Worm (Caenorhabditis elegans): ENCODE measurements around the gene acd-3.

The acd-3 gene

ce11 chrX:14853712-14854217, 4.7 kb downstream of the acd-3 start, which contains the start of the genes C27C12.1 and C27C12.4 (continued):
- TF ChIP-seq hlh-30 (tag; optimal IDR thresholded peaks at IDR 0.05; ENCODE audit: insufficient read depth) (peak; percentile 86), ceh-20 (GFP tag; IDR thresholded peaks at IDR 0.05) (0 out of 2 replicates have a peak, but pooled peaks have one; percentile 45), ces-1 (GFP tag; optimal IDR thresholded peaks at IDR 0.05) (no peak), ama-1 (optimal IDR thresholded peaks at IDR 0.05) (no peak), ZK546.5 (tag; optimal IDR thresholded peaks at IDR 0.05) (no peak), egl-27 (tag; optimal IDR thresholded peaks at IDR 0.05) (no peak), ztf-7 (tag; optimal IDR thresholded peaks at IDR 0.05) (peak; percentile 57), dmd-8 (GFP tag; IDR thresholded peaks at IDR 0.05) (no peak), hif-1 (tag; optimal IDR thresholded peaks at IDR 0.05) (peak in 1 of 2 experiments; percentile 86), pqm-1 (tag; optimal IDR thresholded peaks at IDR 0.05) (no peak), ceh-44 (GFP tag; IDR thresholded peaks at IDR 0.05) (no peak), F10B5.3 (tag; optimal IDR thresholded peaks at IDR 0.05) (no peak), nhr-6 (tag; optimal IDR thresholded peaks at IDR 0.05) (peak; percentile 76), R02D3.7 (tag; optimal IDR thresholded peaks at IDR 0.05) (no peak), fos-1 (tag; optimal IDR thresholded peaks at IDR 0.05) (no peak), lin-29 (GFP tag; IDR thresholded peaks at IDR 0.05) (no peak), nhr-237 (tag; optimal IDR thresholded peaks at IDR 0.05) (no peak), tra-1 (GFP tag; IDR thresholded peaks at IDR 0.05) (no peak), zag-1 (tag; optimal IDR thresholded peaks at IDR 0.05) (peak; percentile 22), mep-1 (tag; optimal IDR thresholded peaks at IDR 0.05) (no peak), lim-7 (GFP tag; IDR thresholded peaks at IDR 0.05) (no peak), Y5F2A.4 (GFP tag; optimal IDR thresholded peaks at IDR 0.05) (no peak), daf-16 (GFP tag; optimal IDR thresholded peaks at IDR 0.05) (peak; percentile 8 to 61), daf-16 (tag; optimal IDR thresholded peaks at IDR 0.05) (peak; percentile 94), unc-62 (GFP tag; optimal IDR thresholded peaks at IDR 0.05 in 1 of 2) (no peak), unc-62 (tag; optimal IDR thresholded peaks at IDR 0.05) (no peak)

- TF ChIP-seq ZK546.5 (tag; optimal IDR thresholded peaks at IDR 0.05) (no peak), unc-62 (GFP tag; optimal IDR thresholded peaks at IDR 0.05 in 1 of 2) (peak in 1 of 2 experiments; percentile 14), unc-62 (tag; optimal IDR thresholded peaks at IDR 0.05) (no peak)
Measured at ce11 chrX:14861752-14862151, 12.7 kb downstream of the acd-3 start, which contains the start of gene dmd-4. Gene dmd-4 (minus strand): TSS chrX:14861852.

- TF ChIP-seq Y5F2A.4 (GFP tag; optimal IDR thresholded peaks at IDR 0.05) (no peak), nhr-237 (tag; optimal IDR thresholded peaks at IDR 0.05) (no peak), ZK546.5 (tag; optimal IDR thresholded peaks at IDR 0.05) (no peak), dmd-8 (GFP tag; IDR thresholded peaks at IDR 0.05) (no peak), snpc-1.2 (GFP tag; IDR thresholded peaks at IDR 0.05) (no peak), nhr-111 (GFP tag; optimal IDR thresholded peaks at IDR 0.05) (no peak), sdz-12 (GFP tag; optimal IDR thresholded peaks at IDR 0.05) (no peak), ceh-20 (GFP tag; IDR thresholded peaks at IDR 0.05) (no peak), lin-39 (tag; optimal IDR thresholded peaks at IDR 0.05) (no peak), nhr-11 (tag; optimal IDR thresholded peaks at IDR 0.05) (no peak), daf-12 (tag; optimal IDR thresholded peaks at IDR 0.05) (no peak), zag-1 (tag; optimal IDR thresholded peaks at IDR 0.05) (no peak), hif-1 (tag; optimal IDR thresholded peaks at IDR 0.05) (no peak), F26F4.8 (GFP tag; conservative IDR thresholded peaks at IDR 0.05) (no peak), gei-8 (GFP tag; optimal IDR thresholded peaks at IDR 0.05) (no peak), ceh-44 (GFP tag; IDR thresholded peaks at IDR 0.05) (no peak), unc-39 (tag; optimal IDR thresholded peaks at IDR 0.05) (no peak)
Measured at ce11 chrX:14865744-14866143, 16.7 kb downstream of the acd-3 start, which contains the start of gene C27C12.3. Gene C27C12.3 (minus strand): TSS chrX:14865844.

- no peak for TF ChIP-seq vab-7 (GFP tag; IDR thresholded peaks at IDR 0.05)
- no peak for TF ChIP-seq daf-8 (GFP tag; IDR thresholded peaks at IDR 0.05)
Measured at ce11 chrX:14868200-14868599, 19.1 kb downstream of the acd-3 start, which contains the start of gene F31F6.1. Gene F31F6.1 (minus strand): TSS chrX:14868300.

Data from whole organism, L4 larva.